Worm (Caenorhabditis elegans) whole organism, L3 larva: ENCODE results near the gene clc-7.

Source experiments
- fos-1 ChIP-seq: fragments of 150-350 bp; optimal IDR thresholded peaks from 2 replicates; lab custom pipeline; 2014; ENCODE audit warnings: missing biosample characterization, missing genetic modification characterization
- pha-4 ChIP-seq: fragments of 150-350 bp; optimal IDR thresholded peaks from 2 replicates; lab custom pipeline; 2014; ENCODE audit warnings: missing biosample characterization, missing genetic modification reagents, missing genetic modification characterization
- unc-62 ChIP-seq: fragments of 150-350 bp; sonication (generic microtip); optimal IDR thresholded peaks from 4 replicates; lab custom pipeline; 2014; ENCODE audit warnings: missing biosample characterization, missing genetic modification reagents, missing genetic modification characterization

DNA sequence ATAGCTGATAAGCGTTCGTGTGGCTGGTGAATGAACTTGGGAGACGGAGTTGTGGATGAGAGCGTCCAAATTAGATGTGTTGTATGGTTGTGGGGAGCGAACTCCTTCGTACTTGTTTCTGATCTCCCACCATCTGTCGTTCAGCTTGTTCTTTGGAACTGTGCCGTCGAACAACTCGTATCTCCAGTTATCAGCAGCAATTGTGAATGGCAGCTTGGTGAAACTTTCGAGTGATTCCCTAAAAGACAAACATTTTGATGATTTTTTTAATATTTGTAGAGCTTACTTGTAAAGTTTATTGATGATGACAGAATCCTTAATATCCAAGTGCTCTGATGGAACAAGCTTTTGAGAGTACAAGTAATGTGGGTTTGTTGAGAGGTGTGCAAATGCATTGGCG, 26.1 kb downstream of the clc-7 start:
- TF ChIP-seq pha-4 (no peak), fos-1 (tag; lab: Kevin White, UChicago) (no peak), unc-62 (no peak)
